Worm (Caenorhabditis elegans): ENCODE data around the gene sma-10.

Gene sma-10

DNA sequence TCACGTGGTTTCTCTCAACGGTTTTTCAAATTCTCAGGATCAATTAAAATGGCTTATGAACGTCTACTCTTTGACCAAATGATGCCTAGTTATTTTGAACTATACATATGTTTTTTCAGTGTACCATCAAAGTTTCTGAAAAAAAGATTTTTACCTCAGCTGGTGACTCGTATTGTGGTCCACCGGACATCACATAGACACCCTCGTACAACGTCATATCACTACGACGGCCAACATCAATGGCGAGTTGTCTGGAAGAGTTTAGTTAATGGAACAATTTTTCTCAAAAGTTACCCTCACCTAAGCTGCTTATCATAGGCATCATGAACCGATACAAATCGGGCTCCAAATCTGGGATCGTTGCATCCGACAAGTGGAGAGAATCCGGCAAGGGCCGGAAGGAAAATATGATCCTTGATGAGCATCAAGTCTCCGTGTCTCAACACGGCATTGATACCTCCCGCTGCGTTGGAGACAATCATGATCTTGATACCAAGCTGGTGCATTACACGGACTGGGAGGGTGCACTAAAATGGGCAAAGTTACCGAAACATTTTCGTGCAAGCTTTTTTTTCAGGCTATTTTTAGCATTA lies 19.0 kb downstream of the sma-10 start:
- TF ChIP-seq flt-1 (GFP tag; IDR thresholded peaks at IDR 0.05), result no peak
- TF ChIP-seq klf-2 (GFP tag; conservative IDR thresholded peaks at IDR 0.05), result no peak
- TF ChIP-seq cog-1 (tag; optimal IDR thresholded peaks at IDR 0.05), result no peak
- TF ChIP-seq ztf-23 (GFP tag; IDR thresholded peaks at IDR 0.05), result no peak
- no peak for TF ChIP-seq ref-1 (GFP tag; conservative IDR thresholded peaks at IDR 0.05)
- TF ChIP-seq T22C8.4 (GFP tag; IDR thresholded peaks at IDR 0.05), result no peak
- TF ChIP-seq med-1 (GFP tag; optimal IDR thresholded peaks at IDR 0.05; ENCODE audit: insufficient read depth), result no peak
- no peak for TF ChIP-seq ztf-29 (GFP tag; IDR thresholded peaks at IDR 0.05)
- no peak for TF ChIP-seq tab-1 (GFP tag; IDR thresholded peaks at IDR 0.05)

DNA sequence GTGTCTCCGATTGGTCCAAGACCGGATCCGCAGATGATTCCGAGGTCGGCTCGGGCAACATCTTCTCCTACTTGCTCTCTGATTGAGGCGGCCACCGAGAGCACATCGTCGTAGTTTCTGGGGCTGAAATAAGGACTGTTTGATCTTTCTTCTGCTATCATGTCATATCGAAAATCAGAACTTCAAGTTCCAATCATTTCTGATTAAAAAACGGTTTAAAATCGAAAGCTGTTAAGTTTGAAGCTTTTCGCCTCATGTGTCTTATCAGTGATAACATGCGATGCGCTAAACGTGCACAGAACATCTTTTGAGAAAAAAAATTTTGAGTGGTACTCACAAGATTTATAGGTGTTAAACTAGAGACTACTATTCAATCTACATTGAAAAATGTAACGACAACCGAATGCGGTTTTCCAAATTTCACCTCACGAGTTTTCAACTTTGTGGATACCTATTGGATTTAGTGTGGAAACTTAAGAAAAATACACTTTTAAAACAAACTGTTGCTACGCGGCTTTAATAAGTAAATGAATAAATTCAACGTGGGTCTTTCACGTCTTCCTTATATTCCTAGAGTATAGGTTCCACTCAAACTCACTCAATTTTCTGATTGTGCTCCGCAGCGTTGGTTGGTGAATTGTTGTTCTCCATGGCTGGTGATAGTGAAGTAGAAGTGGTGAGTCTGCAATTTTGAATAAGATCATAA lies 19.9 kb downstream of the sma-10 start:
- TF ChIP-seq flt-1 (GFP tag; IDR thresholded peaks at IDR 0.05) (no peak), cog-1 (tag; optimal IDR thresholded peaks at IDR 0.05) (no peak), klf-2 (GFP tag; conservative IDR thresholded peaks at IDR 0.05) (no peak), med-1 (GFP tag; optimal IDR thresholded peaks at IDR 0.05; ENCODE audit: insufficient read depth) (no peak), tab-1 (GFP tag; IDR thresholded peaks at IDR 0.05) (no peak), T22C8.4 (GFP tag; IDR thresholded peaks at IDR 0.05) (no peak), ztf-23 (GFP tag; IDR thresholded peaks at IDR 0.05) (no peak), ztf-29 (GFP tag; IDR thresholded peaks at IDR 0.05) (no peak), ref-1 (GFP tag; conservative IDR thresholded peaks at IDR 0.05) (no peak)

DNA sequence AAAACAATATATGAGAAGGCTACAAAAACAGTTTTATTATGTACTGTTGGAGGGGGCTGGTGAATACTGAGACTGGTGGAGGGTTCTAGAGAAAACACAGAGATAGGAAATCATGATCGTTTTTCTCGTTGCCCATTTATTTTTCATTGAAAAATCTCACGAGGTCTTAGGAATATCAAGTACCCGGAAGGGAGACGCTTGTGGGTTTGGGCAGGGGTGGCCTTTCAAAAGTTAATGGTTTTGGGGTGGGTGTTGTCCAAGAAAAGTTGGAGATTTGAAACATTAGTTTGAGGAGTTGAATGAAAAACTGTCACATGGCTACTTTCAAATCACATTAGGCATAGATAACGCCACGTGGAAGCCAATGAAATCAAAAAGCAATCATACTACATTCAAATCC lies 20.5 kb downstream of the sma-10 start:
- TF ChIP-seq klf-2 (GFP tag; conservative IDR thresholded peaks at IDR 0.05) (no peak), ztf-29 (GFP tag; IDR thresholded peaks at IDR 0.05) (no peak), cog-1 (tag; optimal IDR thresholded peaks at IDR 0.05) (no peak), ref-1 (GFP tag; conservative IDR thresholded peaks at IDR 0.05) (no peak), ztf-23 (GFP tag; IDR thresholded peaks at IDR 0.05) (no peak), med-1 (GFP tag; optimal IDR thresholded peaks at IDR 0.05; ENCODE audit: insufficient read depth) (no peak), tab-1 (GFP tag; IDR thresholded peaks at IDR 0.05) (no peak), flt-1 (GFP tag; IDR thresholded peaks at IDR 0.05) (no peak), T22C8.4 (GFP tag; IDR thresholded peaks at IDR 0.05) (no peak)

DNA sequence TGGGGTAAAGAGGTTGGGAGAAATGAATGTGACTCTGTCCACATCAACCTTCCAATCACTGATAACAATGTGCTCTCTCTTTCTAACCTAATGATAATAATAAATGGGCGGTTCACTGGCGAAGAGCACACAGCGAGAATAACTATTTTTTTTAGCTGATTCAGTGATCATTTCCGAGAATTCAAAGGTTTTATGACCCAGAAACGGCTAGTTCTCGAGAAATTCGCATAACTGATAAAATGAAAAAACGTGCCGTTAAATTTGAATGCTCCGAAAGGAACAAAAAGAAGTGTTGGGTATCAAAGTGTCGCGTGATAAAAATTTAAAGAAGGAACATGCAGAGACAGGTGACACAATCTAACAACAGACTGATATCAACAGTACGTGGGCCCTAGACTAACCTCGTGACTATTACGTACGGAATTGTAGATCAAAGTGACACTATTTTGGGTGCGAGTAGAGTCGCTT lies 21.5 kb downstream of the sma-10 start:
- no peak for TF ChIP-seq ztf-29 (GFP tag; IDR thresholded peaks at IDR 0.05)
- TF ChIP-seq tab-1 (GFP tag; IDR thresholded peaks at IDR 0.05), result no peak
- TF ChIP-seq klf-2 (GFP tag; conservative IDR thresholded peaks at IDR 0.05), result no peak
- no peak for TF ChIP-seq cog-1 (tag; optimal IDR thresholded peaks at IDR 0.05)
- no peak for TF ChIP-seq med-1 (GFP tag; optimal IDR thresholded peaks at IDR 0.05; ENCODE audit: insufficient read depth)

DNA sequence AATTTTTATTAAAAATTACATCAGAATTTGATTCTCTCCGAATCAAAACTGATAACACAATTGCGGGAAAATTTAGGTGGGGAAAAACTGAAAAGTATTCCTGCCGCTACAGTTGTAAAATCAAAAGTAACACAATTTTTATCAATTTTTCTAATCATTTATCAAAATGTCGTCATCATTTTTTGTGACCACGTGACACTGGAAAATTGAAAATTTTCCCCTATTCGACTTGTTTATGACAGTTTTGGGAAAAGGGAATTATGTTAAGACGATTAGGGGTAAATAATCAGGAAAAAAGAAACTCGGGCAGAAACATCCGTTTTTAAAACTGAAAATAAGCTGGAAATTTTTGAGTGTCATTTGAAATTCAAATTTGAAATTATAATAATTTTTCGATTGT lies 22.6 kb downstream of the sma-10 start:
- TF ChIP-seq ztf-29 (GFP tag; IDR thresholded peaks at IDR 0.05) (no peak), ref-1 (GFP tag; conservative IDR thresholded peaks at IDR 0.05) (no peak), T22C8.4 (GFP tag; IDR thresholded peaks at IDR 0.05) (no peak), flt-1 (GFP tag; IDR thresholded peaks at IDR 0.05) (no peak), klf-2 (GFP tag; conservative IDR thresholded peaks at IDR 0.05) (no peak), tab-1 (GFP tag; IDR thresholded peaks at IDR 0.05) (no peak), cog-1 (tag; optimal IDR thresholded peaks at IDR 0.05) (no peak), ztf-23 (GFP tag; IDR thresholded peaks at IDR 0.05) (no peak), med-1 (GFP tag; optimal IDR thresholded peaks at IDR 0.05; ENCODE audit: insufficient read depth) (no peak)

DNA sequence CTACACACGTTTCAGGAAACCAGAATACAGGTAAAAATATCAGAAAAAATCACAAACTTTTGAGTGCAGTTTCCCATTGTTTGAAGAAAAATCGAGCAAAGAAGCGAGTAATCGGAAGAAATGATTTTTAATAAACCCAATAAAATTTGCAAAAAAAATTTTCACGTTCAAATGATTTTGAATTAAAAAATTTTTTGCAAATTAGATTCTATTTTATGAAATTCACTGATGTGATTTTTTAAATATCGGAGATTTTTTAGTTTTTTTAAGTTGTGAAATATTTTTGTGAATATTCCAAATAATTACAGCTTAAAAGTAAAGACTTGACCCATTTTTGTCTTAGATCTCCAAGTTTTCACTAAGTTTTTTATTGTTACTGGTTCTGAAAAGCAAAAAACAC lies 24.0 kb downstream of the sma-10 start, which contains the start of gene pnp-1:
Gene pnp-1 (minus strand): TSS at position 101 of the 400 bp plus-strand sequence.
- TF ChIP-seq cog-1 (tag; optimal IDR thresholded peaks at IDR 0.05), result no peak
- TF ChIP-seq ref-1 (GFP tag; conservative IDR thresholded peaks at IDR 0.05), result no peak
- no peak for TF ChIP-seq T22C8.4 (GFP tag; IDR thresholded peaks at IDR 0.05)
- no peak for TF ChIP-seq ztf-23 (GFP tag; IDR thresholded peaks at IDR 0.05)
- TF ChIP-seq klf-2 (GFP tag; conservative IDR thresholded peaks at IDR 0.05), result no peak
- TF ChIP-seq tab-1 (GFP tag; IDR thresholded peaks at IDR 0.05), result no peak
- no peak for TF ChIP-seq ztf-29 (GFP tag; IDR thresholded peaks at IDR 0.05)
- TF ChIP-seq flt-1 (GFP tag; IDR thresholded peaks at IDR 0.05), result no peak
- TF ChIP-seq med-1 (GFP tag; optimal IDR thresholded peaks at IDR 0.05; ENCODE audit: insufficient read depth), result no peak

DNA sequence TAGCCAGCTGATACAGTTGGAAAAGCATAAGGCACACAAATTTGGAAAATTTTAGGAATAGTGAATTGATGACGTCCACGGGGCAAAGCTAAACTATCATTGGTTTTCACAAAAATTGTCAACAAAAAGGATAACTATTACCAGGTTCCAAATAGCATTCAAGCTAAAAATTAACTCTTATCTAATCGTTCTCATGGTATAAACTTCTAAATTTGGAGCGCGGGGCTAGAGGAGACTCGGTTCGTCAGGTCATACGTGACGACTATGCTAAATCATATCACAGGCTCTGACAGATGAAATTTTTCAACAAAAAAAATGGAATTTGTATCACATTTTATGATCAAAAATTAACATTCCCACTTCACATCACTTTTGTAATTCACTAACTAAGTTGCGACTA lies 25.0 kb downstream of the sma-10 start:
- no peak for TF ChIP-seq ztf-29 (GFP tag; IDR thresholded peaks at IDR 0.05)
- TF ChIP-seq cog-1 (tag; optimal IDR thresholded peaks at IDR 0.05), result no peak
- TF ChIP-seq klf-2 (GFP tag; conservative IDR thresholded peaks at IDR 0.05), result no peak
- TF ChIP-seq ztf-23 (GFP tag; IDR thresholded peaks at IDR 0.05), result no peak
- no peak for TF ChIP-seq flt-1 (GFP tag; IDR thresholded peaks at IDR 0.05)
- no peak for TF ChIP-seq med-1 (GFP tag; optimal IDR thresholded peaks at IDR 0.05; ENCODE audit: insufficient read depth)
- TF ChIP-seq tab-1 (GFP tag; IDR thresholded peaks at IDR 0.05), result no peak
- no peak for TF ChIP-seq T22C8.4 (GFP tag; IDR thresholded peaks at IDR 0.05)
- TF ChIP-seq ref-1 (GFP tag; conservative IDR thresholded peaks at IDR 0.05), result no peak

DNA sequence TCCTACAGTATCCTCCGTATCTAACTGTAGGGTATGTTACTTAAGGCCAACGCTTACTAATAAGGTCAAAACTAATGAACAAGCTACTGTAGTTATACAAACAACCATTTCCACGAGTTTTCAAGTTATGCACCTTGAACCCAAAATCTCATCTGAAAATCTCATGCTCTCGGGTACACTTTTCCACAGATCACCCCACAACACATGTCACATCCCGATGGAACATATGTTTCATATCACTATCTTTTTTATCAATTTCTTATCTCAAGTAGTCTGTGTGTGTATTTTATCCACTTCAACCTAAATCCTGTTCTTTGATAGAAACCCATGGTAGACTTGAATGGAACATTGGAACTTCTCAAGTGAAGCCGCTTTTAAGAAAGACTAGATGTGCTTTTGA lies 26.1 kb downstream of the sma-10 start:
- TF ChIP-seq flt-1 (GFP tag; IDR thresholded peaks at IDR 0.05) (no peak), tab-1 (GFP tag; IDR thresholded peaks at IDR 0.05) (no peak), med-1 (GFP tag; optimal IDR thresholded peaks at IDR 0.05; ENCODE audit: insufficient read depth) (no peak), klf-2 (GFP tag; conservative IDR thresholded peaks at IDR 0.05) (no peak)

DNA sequence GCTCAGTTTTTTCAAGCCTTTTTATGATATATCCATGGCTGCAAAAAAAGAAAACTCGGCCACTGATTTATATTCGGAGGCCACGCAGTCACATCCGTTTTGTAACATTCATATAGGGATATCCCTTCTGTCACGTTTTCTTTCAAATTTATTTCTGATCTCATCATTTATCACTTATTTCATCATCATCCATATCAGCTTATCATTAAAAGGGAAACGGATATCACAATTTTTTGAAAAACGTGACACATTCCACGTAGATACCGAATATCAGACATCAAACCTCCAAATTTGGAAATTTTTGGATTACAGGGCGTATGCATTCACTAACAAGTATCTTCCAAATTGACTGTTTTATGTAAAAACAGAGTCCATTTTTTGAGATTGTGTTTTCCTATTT lies 28.5 kb downstream of the sma-10 start:
- TF ChIP-seq ref-1 (GFP tag; conservative IDR thresholded peaks at IDR 0.05), result no peak
- TF ChIP-seq ztf-29 (GFP tag; IDR thresholded peaks at IDR 0.05), result no peak
- TF ChIP-seq T22C8.4 (GFP tag; IDR thresholded peaks at IDR 0.05), result no peak
- no peak for TF ChIP-seq med-1 (GFP tag; optimal IDR thresholded peaks at IDR 0.05; ENCODE audit: insufficient read depth)
- TF ChIP-seq klf-2 (GFP tag; conservative IDR thresholded peaks at IDR 0.05), result no peak
- TF ChIP-seq cog-1 (tag; optimal IDR thresholded peaks at IDR 0.05), result no peak
- no peak for TF ChIP-seq tab-1 (GFP tag; IDR thresholded peaks at IDR 0.05)
- TF ChIP-seq flt-1 (GFP tag; IDR thresholded peaks at IDR 0.05), result no peak

Measured in whole organism, midembryonic.